Worm (Caenorhabditis elegans): ENCODE results near the gene W05H5.1.

W05H5.1 gene

DNA sequence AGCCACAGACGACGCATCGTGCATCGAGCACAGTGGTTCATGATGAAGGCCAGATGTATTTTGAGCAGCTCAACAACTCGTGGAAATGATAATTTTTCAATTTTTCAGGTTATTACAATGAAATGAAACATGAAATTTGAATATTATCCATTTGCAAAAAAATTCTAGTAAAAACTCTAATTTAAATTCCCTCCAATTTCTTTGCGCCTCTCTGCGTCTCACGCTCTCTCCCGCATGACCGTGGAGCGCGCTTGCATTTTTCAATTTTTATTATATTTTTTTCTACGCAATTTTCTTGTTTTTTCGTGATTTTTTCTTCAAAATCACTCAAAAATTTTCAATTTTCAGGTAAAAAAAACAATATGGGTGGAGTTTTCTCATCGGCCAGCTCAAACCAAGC lies 14.8 kb upstream of the W05H5.1 start, which contains the start of gene tag-281 (continued):
- no peak for TF ChIP-seq hlh-17 (GFP tag; optimal IDR thresholded peaks at IDR 0.05; ENCODE audit: borderline replicate concordance)
- peak; percentile 88 for TF ChIP-seq lin-15B (tag; optimal IDR thresholded peaks at IDR 0.05)
- no peak for TF ChIP-seq mef-2 (tag; optimal IDR thresholded peaks at IDR 0.05)
- peak; percentile 93 for TF ChIP-seq nhr-47 (tag; optimal IDR thresholded peaks at IDR 0.05)
- TF ChIP-seq rnt-1 (tag; optimal IDR thresholded peaks at IDR 0.05): peak; percentile 91
- peak; percentile 87 for TF ChIP-seq tbx-2 (tag; optimal IDR thresholded peaks at IDR 0.05)
- peak; percentile 84 for TF ChIP-seq lin-39 (tag; optimal IDR thresholded peaks at IDR 0.05)
- TF ChIP-seq unc-62 (GFP tag; optimal IDR thresholded peaks at IDR 0.05): no peak
- TF ChIP-seq mdl-1 (tag; optimal IDR thresholded peaks at IDR 0.05): peak in 1 of 2 experiments; percentile 69
- no peak for TF ChIP-seq nhr-237 (tag; optimal IDR thresholded peaks at IDR 0.05)
- TF ChIP-seq dpl-1 (GFP tag; optimal IDR thresholded peaks at IDR 0.05): peak; percentile 98 to 99 (median 98)
- TF ChIP-seq hpl-2 (GFP tag; optimal IDR thresholded peaks at IDR 0.05): no peak
- TF ChIP-seq alr-1 (tag; optimal IDR thresholded peaks at IDR 0.05; ENCODE audit: borderline replicate concordance): no peak
- peak; percentile 89 for TF ChIP-seq nhr-20 (tag; optimal IDR thresholded peaks at IDR 0.05)
- peak; percentile 93 for TF ChIP-seq nhr-85 (tag)
- TF ChIP-seq ceh-90 (tag; optimal IDR thresholded peaks at IDR 0.05): peak; percentile 20
- peak; percentile 36; the same call in 1 of the 2 replicates for TF ChIP-seq unc-98 (GFP tag; IDR thresholded peaks at IDR 0.05)
- TF ChIP-seq egl-27 (tag; optimal IDR thresholded peaks at IDR 0.05): no peak
- TF ChIP-seq zip-4 (GFP tag; optimal IDR thresholded peaks at IDR 0.05): peak; percentile 42
- peak; percentile 57 for TF ChIP-seq lir-3 (tag; optimal IDR thresholded peaks at IDR 0.05; ENCODE audit: poor library complexity)
- TF ChIP-seq vab-15 (tag; optimal IDR thresholded peaks at IDR 0.05): peak; percentile 53
- TF ChIP-seq nhr-77 (tag; optimal IDR thresholded peaks at IDR 0.05): peak; percentile 21
- TF ChIP-seq unc-130 (tag; optimal IDR thresholded peaks at IDR 0.05): peak; percentile 70
- TF ChIP-seq F16B12.6 (tag; optimal IDR thresholded peaks at IDR 0.05): peak; percentile 72
- peak; percentile 69 for TF ChIP-seq C16A3.4 (tag; optimal IDR thresholded peaks at IDR 0.05)
- peak; percentile 78 for TF ChIP-seq fos-1 (tag; optimal IDR thresholded peaks at IDR 0.05)
- no peak for TF ChIP-seq ceh-63 (GFP tag; optimal IDR thresholded peaks at IDR 0.05)
- TF ChIP-seq xbp-1 (tag; optimal IDR thresholded peaks at IDR 0.05): peak; percentile 87
- peak; percentile 75 for TF ChIP-seq irx-1 (tag; optimal IDR thresholded peaks at IDR 0.05)
- TF ChIP-seq ces-1 (GFP tag; optimal IDR thresholded peaks at IDR 0.05): no peak
- peak in 1 of 2 experiments; percentile 28 for TF ChIP-seq ztf-11 (tag; optimal IDR thresholded peaks at IDR 0.05)
- peak; percentile 47 for TF ChIP-seq sup-37 (GFP tag; optimal IDR thresholded peaks at IDR 0.05)
- TF ChIP-seq pax-3 (tag; optimal IDR thresholded peaks at IDR 0.05): peak; percentile 76
- no peak for TF ChIP-seq nhr-84 (tag; optimal IDR thresholded peaks at IDR 0.05)
- no peak for TF ChIP-seq zag-1 (tag; optimal IDR thresholded peaks at IDR 0.05)
- TF ChIP-seq elt-2 (tag; optimal IDR thresholded peaks at IDR 0.05): peak; percentile 48
- TF ChIP-seq nhr-19 (GFP tag; conservative IDR thresholded peaks at IDR 0.05): peak; percentile 89
- no peak for TF ChIP-seq nhr-28 (tag; optimal IDR thresholded peaks at IDR 0.05)
- TF ChIP-seq lin-14 (GFP tag; optimal IDR thresholded peaks at IDR 0.05): peak; percentile 89
- TF ChIP-seq ama-1 (optimal IDR thresholded peaks at IDR 0.05): no peak
- peak; percentile 85 for TF ChIP-seq snpc-4 (tag; optimal IDR thresholded peaks at IDR 0.05)
- TF ChIP-seq nhr-76 (tag; optimal IDR thresholded peaks at IDR 0.05): no peak
- peak; percentile 54; the same call in 1 of the 2 replicates for TF ChIP-seq ceh-88 (GFP tag; IDR thresholded peaks at IDR 0.05)
- TF ChIP-seq egl-13 (tag; optimal IDR thresholded peaks at IDR 0.05): peak; percentile 72
- peak; percentile 84 for TF ChIP-seq dsc-1 (tag; optimal IDR thresholded peaks at IDR 0.05)
- TF ChIP-seq nhr-11 (tag; optimal IDR thresholded peaks at IDR 0.05): peak; percentile 71

Measured in whole organism, L1 larva.